Worm (Caenorhabditis elegans) whole organism, L4 larva: ENCODE results near the gene fis-2.

ENCODE experiments used
- D1046.2 ChIP-seq: fragments of 200-800 bp; sonication (Bioruptor generic); IDR thresholded peaks from 2 replicates; pipeline ENCODE4 v1.3.6; 2022; ENCODE audit warnings: missing genetic modification characterization, missing compliant biosample characterization
- F26F4.8 ChIP-seq: fragments of 200-800 bp; sonication (Bioruptor generic); conservative IDR thresholded peaks from 2 replicates; pipeline ENCODE4 v1.3.6; 2022; ENCODE audit warnings: missing genetic modification characterization, missing compliant biosample characterization
- T20F7.1 ChIP-seq: fragments of 200-800 bp; sonication (Bioruptor generic); optimal IDR thresholded peaks from 2 replicates; lab custom pipeline; 2018; ENCODE audit warnings: mild to moderate bottlenecking, missing genetic modification characterization, missing compliant biosample characterization
- aha-1 ChIP-seq: fragments of 150-350 bp; peaks from one replicate; lab custom pipeline; 2014; ENCODE audit warnings: missing biosample characterization, missing genetic modification characterization
- aly-2 ChIP-seq: sonication (generic microtip); optimal IDR thresholded peaks from 2 replicates; lab custom pipeline; 2018; ENCODE audit warnings: missing biosample characterization, missing genetic modification characterization
- ama-1 ChIP-seq: fragments of 150-350 bp; optimal IDR thresholded peaks from 2 replicates; lab custom pipeline; 2014; ENCODE audit warnings: inconsistent platforms, mixed read lengths
- attf-4 ChIP-seq: sonication (generic microtip); optimal IDR thresholded peaks from 3 replicates; lab custom pipeline; 2017; ENCODE audit warnings: missing biosample characterization, missing genetic modification characterization
- ces-1 ChIP-seq: fragments of 150-350 bp; sonication (generic microtip); optimal IDR thresholded peaks from 4 replicates; lab custom pipeline; 2014; ENCODE audit warnings: missing biosample characterization, missing genetic modification reagents, missing genetic modification characterization
- daf-16 ChIP-seq, 3 experiments: sonication (generic microtip); optimal IDR thresholded peaks; 2 replicates each; lab custom pipeline; 2016 to 2017; ENCODE audit warnings: missing genetic modification characterization in 3 of 3, missing genetic modification reagents in 3 of 3, mild to moderate bottlenecking in 2 of 3, missing compliant biosample characterization in 2 of 3, missing biosample characterization in 1 of 3, moderate library complexity in 1 of 3
- dmd-8 ChIP-seq: fragments of 200-800 bp; sonication (Bioruptor generic); IDR thresholded peaks from 2 replicates; pipeline ENCODE4 v1.3.6; 2022; ENCODE audit warnings: missing genetic modification characterization, missing compliant biosample characterization
- dve-1 ChIP-seq: sonication (generic microtip); optimal IDR thresholded peaks from 2 replicates; lab custom pipeline; 2017; ENCODE audit warnings: antibody characterized with exemption, mild to moderate bottlenecking, missing genetic modification characterization, missing compliant biosample characterization; ENCODE audit not compliant: insufficient read depth
- fos-1 ChIP-seq: fragments of 150-350 bp; optimal IDR thresholded peaks from 2 replicates; lab custom pipeline; 2014; ENCODE audit warnings: missing biosample characterization, missing genetic modification characterization
- hif-1 ChIP-seq, 2 experiments: sonication (generic microtip); optimal IDR thresholded peaks; 2 replicates each; lab custom pipeline; 2016 to 2017; ENCODE audit warnings: missing compliant biosample characterization in 2 of 2, missing genetic modification characterization in 2 of 2, missing genetic modification reagents in 2 of 2, missing genotype in 2 of 2, mild to moderate bottlenecking in 1 of 2
- hlh-11 ChIP-seq: fragments of 200-800 bp; sonication (Bioruptor generic); optimal IDR thresholded peaks from 2 replicates; lab custom pipeline; 2018; ENCODE audit warnings: mild to moderate bottlenecking, missing genetic modification characterization, missing compliant biosample characterization
- hlh-30 ChIP-seq: sonication (generic microtip); optimal IDR thresholded peaks from 2 replicates; lab custom pipeline; 2017; ENCODE audit warnings: antibody characterized with exemption, mild to moderate bottlenecking, missing genetic modification characterization, missing compliant biosample characterization; ENCODE audit not compliant: insufficient read depth
- hmg-1.1 ChIP-seq: fragments of 200-800 bp; sonication (Bioruptor generic); IDR thresholded peaks from 2 replicates; pipeline ENCODE4 v1.3.6; 2022; ENCODE audit warnings: missing genetic modification reagents, missing genetic modification characterization, missing compliant biosample characterization
- jun-1 ChIP-seq: fragments of 150-350 bp; optimal IDR thresholded peaks from 2 replicates; lab custom pipeline; 2014; ENCODE audit warnings: missing biosample characterization, missing genetic modification reagents, missing genetic modification characterization
- lim-7 ChIP-seq: fragments of 200-800 bp; sonication (Bioruptor generic); IDR thresholded peaks from 2 replicates; pipeline ENCODE4 v1.3.6; 2022; ENCODE audit warnings: missing genetic modification characterization, missing compliant biosample characterization
- lin-1 ChIP-seq: fragments of 200-800 bp; sonication (Bioruptor generic); IDR thresholded peaks from 2 replicates; pipeline ENCODE4 v1.3.6; 2022; ENCODE audit warnings: missing genetic modification reagents, missing genetic modification characterization, missing compliant biosample characterization
- lsy-2 ChIP-seq, 2 experiments: fragments of 150-350 bp in 1 of 2; sonication (generic microtip) in 1 of 2; optimal IDR thresholded peaks; 2 replicates each; lab custom pipeline; 2014 to 2017; ENCODE audit warnings: missing biosample characterization in 2 of 2, missing genetic modification characterization in 2 of 2
- mes-2 ChIP-seq: sonication (generic microtip); optimal IDR thresholded peaks from 2 replicates; lab custom pipeline; 2016; ENCODE audit warnings: missing genotype, mild to moderate bottlenecking, missing genetic modification characterization, missing compliant biosample characterization; ENCODE audit not compliant: poor library complexity, severe bottlenecking
- mxl-2 ChIP-seq: fragments of 200-800 bp; sonication (Bioruptor generic); conservative IDR thresholded peaks from 2 replicates; pipeline ENCODE4 v1.3.6; 2022; ENCODE audit warnings: missing genetic modification reagents, missing genetic modification characterization, missing compliant biosample characterization
- nhr-102 ChIP-seq: sonication (generic microtip); optimal IDR thresholded peaks from 2 replicates; lab custom pipeline; 2016; ENCODE audit warnings: mild to moderate bottlenecking, missing genetic modification characterization, moderate library complexity, missing compliant biosample characterization
- nhr-28 ChIP-seq: fragments of 150-350 bp; optimal IDR thresholded peaks from 2 replicates; lab custom pipeline; 2014; ENCODE audit warnings: missing biosample characterization, missing genetic modification characterization
- nhr-42 ChIP-seq: fragments of 200-800 bp; sonication (Bioruptor generic); IDR thresholded peaks from 2 replicates; pipeline ENCODE4 v1.3.6; 2022; ENCODE audit warnings: missing genetic modification characterization, missing compliant biosample characterization
- nhr-6 ChIP-seq: fragments of 150-350 bp; optimal IDR thresholded peaks from 2 replicates; lab custom pipeline; 2014; ENCODE audit warnings: missing biosample characterization, missing genetic modification characterization
- nhr-76 ChIP-seq: fragments of 150-350 bp; optimal IDR thresholded peaks from 2 replicates; lab custom pipeline; 2014; ENCODE audit warnings: missing biosample characterization, missing genetic modification characterization
- rbr-2 ChIP-seq: sonication (generic microtip); optimal IDR thresholded peaks from 2 replicates; lab custom pipeline; 2016; ENCODE audit warnings: missing genotype, missing genetic modification characterization, missing compliant biosample characterization
- spr-1 ChIP-seq: sonication (generic microtip); optimal IDR thresholded peaks from 2 replicates; lab custom pipeline; 2016; ENCODE audit warnings: mild to moderate bottlenecking, missing genetic modification characterization, missing compliant biosample characterization
- tra-1 ChIP-seq: fragments of 200-800 bp; sonication (Bioruptor generic); IDR thresholded peaks from 2 replicates; pipeline ENCODE4 v1.3.6; 2022; ENCODE audit warnings: missing genetic modification reagents, missing genetic modification characterization, missing compliant biosample characterization
- unc-62 ChIP-seq, 3 experiments: fragments of 150-350 bp in 1 of 3; sonication (generic microtip); optimal IDR thresholded peaks in 2 of 3; peaks in 1 of 3; 1 replicate in 1 of 3; 2 replicates in 2 of 3; lab custom pipeline; 2014 to 2017; ENCODE audit warnings: missing biosample characterization in 3 of 3, missing genetic modification characterization in 3 of 3, missing genetic modification reagents in 3 of 3, missing genotype in 1 of 3
- zfp-2 ChIP-seq: sonication (generic microtip); optimal IDR thresholded peaks from 2 replicates; lab custom pipeline; 2016; ENCODE audit warnings: mild to moderate bottlenecking, missing genetic modification characterization, missing compliant biosample characterization
- zip-2 ChIP-seq: fragments of 150-350 bp; optimal IDR thresholded peaks from 2 replicates; lab custom pipeline; 2014; ENCODE audit warnings: missing biosample characterization, missing genetic modification characterization

Gene fis-2

ce11 chrX:8235994-8236393, 49.0 kb downstream of the fis-2 start, which contains the start of gene M60.4 (continued):
- peak; percentile 17 for TF ChIP-seq mes-2 (tag; lab: Kevin White, UChicago)
- TF ChIP-seq hif-1 (tag; optimal IDR thresholded peaks at IDR 0.05; lab: Kevin White, UChicago): peak in 1 of 2 experiments; percentile 28
- TF ChIP-seq lsy-2 (tag; optimal IDR thresholded peaks at IDR 0.05; lab: Kevin White, UChicago): peak in 1 of 2 experiments; percentile 36
- TF ChIP-seq nhr-28: peak; percentile 62
- TF ChIP-seq aha-1 (tag; lab: Kevin White, UChicago): peak; percentile 78
- peak; percentile 74 for TF ChIP-seq hlh-11
- peak; percentile 70 for TF ChIP-seq tra-1 (GFP tag; lab: Robert Waterston, UW)
- TF ChIP-seq zip-2 (tag; lab: Kevin White, UChicago): no peak
- TF ChIP-seq, all 104 proteins: peak for 19

ce11 chrX:8233554-8233953, 51.5 kb downstream of the fis-2 start:
- TF ChIP-seq zfp-2 (tag; lab: Kevin White, UChicago) (no peak), T20F7.1 (GFP tag; lab: Kevin White, UChicago) (no peak), nhr-6 (tag; lab: Kevin White, UChicago) (no peak), hlh-30 (tag; lab: Kevin White, UChicago) (peak; percentile 58), dve-1 (no peak), fos-1 (tag; lab: Kevin White, UChicago) (no peak), lin-1 (GFP tag; lab: Robert Waterston, UW) (no peak), daf-16 (GFP tag; optimal IDR thresholded peaks at IDR 0.05; lab: Kevin White, UChicago) (peak in 1 of 2 experiments; percentile 72), daf-16 (tag; optimal IDR thresholded peaks at IDR 0.05; lab: Kevin White, UChicago) (no peak), attf-4 (tag; lab: Kevin White, UChicago) (no peak), mxl-2 (no peak), rbr-2 (tag; lab: Kevin White, UChicago) (no peak), ama-1 (lab: Kevin White, UChicago) (no peak), unc-62 (GFP tag; optimal IDR thresholded peaks at IDR 0.05 in 1 of 2; lab: Kevin White, UChicago) (peak in 1 of 2 experiments; percentile 39), unc-62 (tag; optimal IDR thresholded peaks at IDR 0.05; lab: Kevin White, UChicago) (no peak), nhr-102 (tag; lab: Kevin White, UChicago) (no peak), spr-1 (tag; lab: Kevin White, UChicago) (no peak), ces-1 (GFP tag; lab: Kevin White, UChicago) (no peak), D1046.2 (no peak), dmd-8 (GFP tag; lab: Robert Waterston, UW) (no peak), nhr-76 (tag; lab: Kevin White, UChicago) (no peak), lim-7 (GFP tag; lab: Robert Waterston, UW) (no peak), aly-2 (tag; lab: Kevin White, UChicago) (no peak), jun-1 (no peak), nhr-42 (GFP tag; lab: Robert Waterston, UW) (no peak), F26F4.8 (GFP tag; lab: Robert Waterston, UW) (no peak), hmg-1.1 (GFP tag; lab: Robert Waterston, UW) (0 out of 2 replicates have a peak, but pooled peaks have one; percentile 24)
- TF ChIP-seq, all 104 proteins: peak for 4
